Worm (Caenorhabditis elegans) whole organism, young adult: ENCODE measurements around the gene F38B6.7.

ENCODE experiments used
- C06A6.2 ChIP-seq: fragments of 200-800 bp; sonication (Bioruptor generic); conservative IDR thresholded peaks from 2 replicates; pipeline ENCODE4 v1.3.6; 2022; ENCODE audit warnings: missing genetic modification characterization, missing compliant biosample characterization
- F10E7.11 ChIP-seq: sonication (generic microtip); optimal IDR thresholded peaks from 2 replicates; lab custom pipeline; 2017; ENCODE audit warnings: mild to moderate bottlenecking, missing genetic modification characterization, moderate library complexity, missing compliant biosample characterization
- F37B4.10 ChIP-seq: fragments of 200-800 bp; sonication (Bioruptor generic); IDR thresholded peaks from 2 replicates; pipeline ENCODE4 v1.3.6; 2022; ENCODE audit warnings: missing genetic modification characterization, missing compliant biosample characterization
- F57A8.1 ChIP-seq: fragments of 200-800 bp; sonication (Bioruptor generic); optimal IDR thresholded peaks from 2 replicates; lab custom pipeline; 2018; ENCODE audit warnings: mild to moderate bottlenecking, missing genetic modification characterization, moderate library complexity, missing compliant biosample characterization
- K11D2.4 ChIP-seq: fragments of 200-800 bp; sonication (Bioruptor generic); IDR thresholded peaks from 2 replicates; pipeline ENCODE4 v1.3.6; 2022; ENCODE audit warnings: missing genetic modification reagents, missing genetic modification characterization, missing compliant biosample characterization
- Y53G8AR.9 ChIP-seq: fragments of 200-800 bp; sonication (Bioruptor generic); conservative IDR thresholded peaks from 2 replicates; pipeline ENCODE4 v1.3.6; 2022; ENCODE audit warnings: missing genetic modification reagents, missing genetic modification characterization, missing compliant biosample characterization
- ZK185.1 ChIP-seq: sonication (generic microtip); optimal IDR thresholded peaks from 2 replicates; lab custom pipeline; 2016; ENCODE audit warnings: mild to moderate bottlenecking, missing genetic modification characterization, missing compliant biosample characterization; ENCODE audit not compliant: poor library complexity, severe bottlenecking
- ama-1 ChIP-seq, 3 experiments: fragments of 150-350 bp in 1 of 3; sonication (generic microtip) in 2 of 3; optimal IDR thresholded peaks; 2 replicates each; lab custom pipeline; 2014 to 2018; ENCODE audit warnings: missing biosample characterization in 2 of 3, missing genetic modification characterization in 2 of 3, missing genetic modification reagents in 2 of 3
- atf-7 ChIP-seq: sonication (generic microtip); optimal IDR thresholded peaks from 2 replicates; lab custom pipeline; 2017; ENCODE audit warnings: mild to moderate bottlenecking, missing genetic modification characterization, missing compliant biosample characterization
- athp-1 ChIP-seq: sonication (generic microtip); optimal IDR thresholded peaks from 2 replicates; lab custom pipeline; 2017; ENCODE audit warnings: mild to moderate bottlenecking, missing genetic modification characterization, missing compliant biosample characterization
- attf-5 ChIP-seq: fragments of 200-800 bp; sonication (Bioruptor generic); optimal IDR thresholded peaks from 2 replicates; lab custom pipeline; 2018; ENCODE audit warnings: mild to moderate bottlenecking, missing genetic modification characterization, missing compliant biosample characterization
- ceh-27 ChIP-seq: fragments of 200-800 bp; sonication (Bioruptor generic); optimal IDR thresholded peaks from 2 replicates; lab custom pipeline; 2018; ENCODE audit warnings: mild to moderate bottlenecking, missing genetic modification characterization, moderate library complexity, missing compliant biosample characterization
- ceh-58 ChIP-seq: fragments of 200-800 bp; sonication (Bioruptor generic); IDR thresholded peaks from 2 replicates; pipeline ENCODE4 v1.3.6; 2022; ENCODE audit warnings: missing genetic modification characterization, missing compliant biosample characterization
- egl-18 ChIP-seq: fragments of 200-800 bp; sonication (Bioruptor generic); IDR thresholded peaks from 2 replicates; pipeline ENCODE4 v1.3.6; 2022; ENCODE audit warnings: missing genetic modification reagents, missing genetic modification characterization, missing compliant biosample characterization
- egl-44 ChIP-seq: fragments of 200-800 bp; sonication (Bioruptor generic); IDR thresholded peaks from 2 replicates; pipeline ENCODE4 v1.3.6; 2022; ENCODE audit warnings: missing genetic modification reagents, missing genetic modification characterization, missing compliant biosample characterization
- ekl-4 ChIP-seq: fragments of 200-800 bp; sonication (Bioruptor generic); IDR thresholded peaks from 2 replicates; pipeline ENCODE4 v1.3.6; 2022; ENCODE audit warnings: missing genetic modification reagents, missing genetic modification characterization, missing compliant biosample characterization
- him-1 ChIP-seq: sonication (generic microtip); optimal IDR thresholded peaks from 2 replicates; lab custom pipeline; 2016; ENCODE audit warnings: missing genotype, missing genetic modification reagents, missing genetic modification characterization, missing compliant biosample characterization
- hsf-1 ChIP-seq: fragments of 200-800 bp; sonication (Bioruptor generic); IDR thresholded peaks from 2 replicates; pipeline ENCODE4 v1.3.6; 2022; ENCODE audit warnings: missing genetic modification reagents, missing genetic modification characterization, missing compliant biosample characterization
- let-526 ChIP-seq: fragments of 200-800 bp; sonication (Bioruptor generic); IDR thresholded peaks from 2 replicates; pipeline ENCODE4 v1.3.6; 2022; ENCODE audit warnings: missing genetic modification reagents, missing genetic modification characterization, missing compliant biosample characterization
- let-607 ChIP-seq, 2 experiments: fragments of 200-800 bp in 1 of 2; sonication (Bioruptor generic) in 1 of 2; sonication (generic microtip) in 1 of 2; optimal IDR thresholded peaks; 2 replicates each; lab custom pipeline; 2016 to 2018; ENCODE audit warnings: mild to moderate bottlenecking in 2 of 2, missing compliant biosample characterization in 2 of 2, missing genetic modification characterization in 2 of 2, moderate library complexity in 2 of 2, missing genotype in 1 of 2
- lin-26 ChIP-seq: fragments of 200-800 bp; sonication (Bioruptor generic); IDR thresholded peaks from 2 replicates; pipeline ENCODE4 v1.3.6; 2022; ENCODE audit warnings: missing genetic modification reagents, missing genetic modification characterization, missing compliant biosample characterization
- lin-35 ChIP-seq, 3 experiments: fragments of 150-350 bp in 2 of 3; sonication (generic microtip) in 1 of 3; optimal IDR thresholded peaks; 2 replicates each; lab custom pipeline; 2014 to 2018; ENCODE audit warnings: missing biosample characterization in 3 of 3, missing genetic modification characterization in 3 of 3, missing genetic modification reagents in 3 of 3
- lsl-1 ChIP-seq: fragments of 200-800 bp; sonication (Bioruptor generic); optimal IDR thresholded peaks from 2 replicates; lab custom pipeline; 2018; ENCODE audit warnings: mild to moderate bottlenecking, missing genetic modification characterization, moderate library complexity, missing compliant biosample characterization
- nfya-1 ChIP-seq: sonication (generic microtip); optimal IDR thresholded peaks from 2 replicates; lab custom pipeline; 2017; ENCODE audit warnings: antibody characterized with exemption, missing compliant biosample characterization, missing genetic modification characterization, borderline replicate concordance; ENCODE audit not compliant: insufficient read depth
- nhr-90 ChIP-seq: sonication (generic microtip); optimal IDR thresholded peaks from 2 replicates; lab custom pipeline; 2016; ENCODE audit warnings: missing genotype, mild to moderate bottlenecking, missing genetic modification characterization, missing compliant biosample characterization
- pha-4 ChIP-seq: fragments of 150-350 bp; sonication (generic microtip); optimal IDR thresholded peaks from 2 replicates; lab custom pipeline; 2014; ENCODE audit warnings: missing biosample characterization, missing genetic modification reagents, missing genetic modification characterization
- repo-1 ChIP-seq: sonication (generic microtip); optimal IDR thresholded peaks from 2 replicates; lab custom pipeline; 2017; ENCODE audit warnings: mild to moderate bottlenecking, missing genetic modification characterization, missing compliant biosample characterization
- rpc-1 ChIP-seq, 2 experiments: fragments of 150-350 bp in 1 of 2; sonication (generic microtip) in 1 of 2; optimal IDR thresholded peaks; 2 replicates each; lab custom pipeline; 2014 to 2018; ENCODE audit warnings: missing biosample characterization in 1 of 2, missing genetic modification characterization in 1 of 2, missing genetic modification reagents in 1 of 2, missing genotype in 1 of 2
- somi-1 ChIP-seq: fragments of 200-800 bp; sonication (Bioruptor generic); optimal IDR thresholded peaks from 2 replicates; lab custom pipeline; 2018; ENCODE audit warnings: mild to moderate bottlenecking, missing genetic modification characterization, missing compliant biosample characterization
- unc-62 ChIP-seq: fragments of 150-350 bp; optimal IDR thresholded peaks from 2 replicates; lab custom pipeline; 2014; ENCODE audit warnings: missing biosample characterization, missing genetic modification reagents, missing genetic modification characterization
- zfh-2 ChIP-seq: fragments of 200-800 bp; sonication (Bioruptor generic); conservative IDR thresholded peaks from 2 replicates; pipeline ENCODE4 v1.3.6; 2022; ENCODE audit warnings: missing genetic modification reagents, missing genetic modification characterization, missing compliant biosample characterization
- ztf-18 ChIP-seq: sonication (generic microtip); optimal IDR thresholded peaks from 2 replicates; lab custom pipeline; 2016; ENCODE audit warnings: missing genotype, mild to moderate bottlenecking, missing genetic modification characterization, missing compliant biosample characterization
- ztf-22 ChIP-seq: fragments of 200-800 bp; sonication (Bioruptor generic); optimal IDR thresholded peaks from 2 replicates; lab custom pipeline; 2018; ENCODE audit warnings: mild to moderate bottlenecking, missing genetic modification characterization, moderate library complexity, missing compliant biosample characterization
- ztf-25 ChIP-seq: fragments of 200-800 bp; sonication (Bioruptor generic); IDR thresholded peaks from 2 replicates; pipeline ENCODE4 v1.3.6; 2022; ENCODE audit warnings: missing genetic modification reagents, missing genetic modification characterization, missing compliant biosample characterization

The F38B6.7 gene

ce11 chrX:6741532-6741931, 43.4 kb upstream of the F38B6.7 start:
- TF ChIP-seq ztf-25 (GFP tag; lab: Robert Waterston, UW) = no peak
- TF ChIP-seq let-607 (tag; optimal IDR thresholded peaks at IDR 0.05; lab: Kevin White, UChicago) = peak in 1 of 2 experiments; percentile 47
- peak; percentile 16; the same call in 1 of the 2 replicates for TF ChIP-seq ekl-4 (GFP tag; lab: Robert Waterston, UW)
- TF ChIP-seq attf-5 (GFP tag; lab: Kevin White, UChicago) = no peak
- peak; percentile 49; the same call in 1 of the 2 replicates for TF ChIP-seq K11D2.4
- peak; percentile 45; the same call in 1 of the 2 replicates for TF ChIP-seq lin-26 (GFP tag; lab: Robert Waterston, UW)
- peak; percentile 67 for TF ChIP-seq C06A6.2 (GFP tag; lab: Robert Waterston, UW)
- peak; percentile 28 for TF ChIP-seq ZK185.1 (tag; lab: Kevin White, UChicago)
- TF ChIP-seq let-526 = 0 out of 2 replicates have a peak, but pooled peaks have one; percentile 4
- peak; percentile 22 for TF ChIP-seq atf-7 (tag; lab: Kevin White, UChicago)
- TF ChIP-seq ceh-27 (GFP tag; lab: Kevin White, UChicago) = peak; percentile 26
- TF ChIP-seq him-1 (tag; lab: Kevin White, UChicago) = no peak
- TF ChIP-seq unc-62 (GFP tag; lab: Kevin White, UChicago) = peak; percentile 93
- TF ChIP-seq Y53G8AR.9 (GFP tag; lab: Robert Waterston, UW) = 0 out of 2 replicates have a peak, but pooled peaks have one; percentile 27

ce11 chrX:6740983-6741365, 42.8 kb upstream of the F38B6.7 start:
- TF ChIP-seq F10E7.11 (tag; lab: Kevin White, UChicago) (no peak), nfya-1 (tag; lab: Kevin White, UChicago) (no peak), egl-44 (GFP tag; lab: Robert Waterston, UW) (0 out of 2 replicates have a peak, but pooled peaks have one; percentile 31), let-526 (peak; percentile 56; the same call in 1 of the 2 replicates), somi-1 (GFP tag; lab: Kevin White, UChicago) (peak; percentile 36), C06A6.2 (GFP tag; lab: Robert Waterston, UW) (peak; percentile 52; the same call in 1 of the 2 replicates), F37B4.10 (GFP tag; lab: Robert Waterston, UW) (no peak), hsf-1 (peak; percentile 34; the same call in 1 of the 2 replicates), ceh-58 (GFP tag; lab: Robert Waterston, UW) (no peak), lsl-1 (GFP tag; lab: Kevin White, UChicago) (no peak), attf-5 (GFP tag; lab: Kevin White, UChicago) (no peak), egl-18 (GFP tag; lab: Robert Waterston, UW) (no peak), ztf-22 (no peak), nhr-90 (tag; lab: Kevin White, UChicago) (no peak), F57A8.1 (GFP tag; lab: Kevin White, UChicago) (no peak), athp-1 (tag; lab: Kevin White, UChicago) (no peak), unc-62 (GFP tag; lab: Kevin White, UChicago) (no peak), repo-1 (tag; lab: Kevin White, UChicago) (no peak), pha-4 (tag; lab: Kevin White, UChicago) (no peak), ztf-18 (tag; lab: Kevin White, UChicago) (no peak), ceh-27 (GFP tag; lab: Kevin White, UChicago) (no peak)

- peak; percentile 23 for TF ChIP-seq zfh-2 (GFP tag; lab: Robert Waterston, UW)
- no peak for TF ChIP-seq ama-1 (optimal IDR thresholded peaks at IDR 0.05; lab: Kevin White, UChicago)
- TF ChIP-seq ama-1 (GFP tag; optimal IDR thresholded peaks at IDR 0.05; lab: Kevin White, UChicago) = peak in 1 of 2 experiments; percentile 24
- no peak for TF ChIP-seq ztf-18 (tag; lab: Kevin White, UChicago)
- peak; percentile 24 for TF ChIP-seq ceh-27 (GFP tag; lab: Kevin White, UChicago)
- TF ChIP-seq rpc-1 (optimal IDR thresholded peaks at IDR 0.05; lab: Kevin White, UChicago) = no peak
- no peak for TF ChIP-seq rpc-1 (tag; optimal IDR thresholded peaks at IDR 0.05; lab: Kevin White, UChicago)
- TF ChIP-seq lin-35 (GFP tag; optimal IDR thresholded peaks at IDR 0.05; lab: Kevin White, UChicago) = peak in 1 of 3 experiments; percentile 8
These were observed 42.3 kb upstream of the F38B6.7 start for ce11 chrX:6740282-6740982.
